Worm (Caenorhabditis elegans) whole organism, L1 larva: ENCODE measurements around the gene F41E7.6.

Source experiments
- mep-1 ChIP-seq: fragments of 150-350 bp; optimal IDR thresholded peaks from 2 replicates; lab custom pipeline; 2014; ENCODE audit warnings: missing biosample characterization, missing genetic modification characterization
- sptf-1 ChIP-seq: fragments of 150-350 bp; optimal IDR thresholded peaks from 2 replicates; lab custom pipeline; 2014; ENCODE audit warnings: missing biosample characterization, missing genetic modification characterization
- xbp-1 ChIP-seq: sonication (generic microtip); optimal IDR thresholded peaks from 2 replicates; lab custom pipeline; 2016; ENCODE audit warnings: missing genetic modification characterization, missing compliant biosample characterization
- ztf-11 ChIP-seq, 2 experiments: sonication (generic microtip); optimal IDR thresholded peaks; 2 replicates each; lab custom pipeline; 2016 to 2017; ENCODE audit warnings: missing genetic modification characterization in 2 of 2, missing biosample characterization in 1 of 2, missing compliant biosample characterization in 1 of 2

- TF ChIP-seq mep-1 (tag; lab: Kevin White, UChicago) (no peak), ztf-11 (tag; optimal IDR thresholded peaks at IDR 0.05; lab: Kevin White, UChicago) (no peak), sptf-1 (no peak), xbp-1 (tag; lab: Kevin White, UChicago) (no peak)
These were observed 48.0 kb downstream of the F41E7.6 start for ce11 chrX:10262299-10262698.
